Worm (Caenorhabditis elegans) whole organism, late embryonic: ENCODE data around the gene R08F11.4.

Source experiments
- hlh-8 ChIP-seq: sonication (generic microtip); optimal IDR thresholded peaks from 2 replicates; lab custom pipeline; 2016; ENCODE audit warnings: missing genotype, missing genetic modification characterization, missing compliant biosample characterization
- lin-11 ChIP-seq: fragments of 200-800 bp; sonication (Bioruptor generic); optimal IDR thresholded peaks from 2 replicates; lab custom pipeline; 2018; ENCODE audit warnings: mild to moderate bottlenecking, missing genetic modification characterization, missing compliant biosample characterization
- ref-2 ChIP-seq: sonication (generic microtip); optimal IDR thresholded peaks from 2 replicates; lab custom pipeline; 2016; ENCODE audit warnings: missing genetic modification characterization, missing compliant biosample characterization
- rnt-1 ChIP-seq: sonication (generic microtip); optimal IDR thresholded peaks from 2 replicates; lab custom pipeline; 2016; ENCODE audit warnings: missing genetic modification characterization, missing compliant biosample characterization

- TF ChIP-seq lin-11 (tag; lab: Kevin White, UChicago): no peak
- TF ChIP-seq rnt-1 (tag; lab: Kevin White, UChicago): no peak
- TF ChIP-seq hlh-8: no peak
- TF ChIP-seq ref-2 (tag; lab: Kevin White, UChicago): no peak
Measured at ce11 chrV:3768270-3768669, 37.1 kb downstream of the R08F11.4 start, which contains the start of gene R08E5.4.
